Worm (Caenorhabditis elegans): ENCODE results near the gene nhr-258.

- TF ChIP-seq nhr-11 (tag; optimal IDR thresholded peaks at IDR 0.05) (no peak), snpc-4 (tag; optimal IDR thresholded peaks at IDR 0.05) (no peak), unc-39 (tag; optimal IDR thresholded peaks at IDR 0.05) (no peak), nfya-1 (tag; optimal IDR thresholded peaks at IDR 0.05; ENCODE audit: insufficient read depth) (no peak), ztf-4 (tag; optimal IDR thresholded peaks at IDR 0.05) (no peak), ama-1 (optimal IDR thresholded peaks at IDR 0.05) (no peak), nhr-76 (tag; optimal IDR thresholded peaks at IDR 0.05) (no peak), zag-1 (tag; optimal IDR thresholded peaks at IDR 0.05) (no peak), eor-1 (tag; optimal IDR thresholded peaks at IDR 0.05) (no peak), nhr-237 (tag; optimal IDR thresholded peaks at IDR 0.05) (no peak)
Observed at ce11 chrIV:8012330-8012729, 32.4 kb upstream of the nhr-258 start, which contains the start of gene Y42H9B.3.
